Worm (Caenorhabditis elegans) whole organism, L4/young adult: Measurements from ENCODE around the gene R08A2.1.

ENCODE experiments used
- dao-5 ChIP-seq: sonication (generic microtip); optimal IDR thresholded peaks from 2 replicates; lab custom pipeline; 2016; ENCODE audit warnings: missing genotype, missing genetic modification characterization, moderate library complexity, missing compliant biosample characterization
- him-1 ChIP-seq: sonication (generic microtip); optimal IDR thresholded peaks from 2 replicates; lab custom pipeline; 2016; ENCODE audit warnings: missing genotype, missing genetic modification reagents, missing genetic modification characterization, missing compliant biosample characterization

DNA sequence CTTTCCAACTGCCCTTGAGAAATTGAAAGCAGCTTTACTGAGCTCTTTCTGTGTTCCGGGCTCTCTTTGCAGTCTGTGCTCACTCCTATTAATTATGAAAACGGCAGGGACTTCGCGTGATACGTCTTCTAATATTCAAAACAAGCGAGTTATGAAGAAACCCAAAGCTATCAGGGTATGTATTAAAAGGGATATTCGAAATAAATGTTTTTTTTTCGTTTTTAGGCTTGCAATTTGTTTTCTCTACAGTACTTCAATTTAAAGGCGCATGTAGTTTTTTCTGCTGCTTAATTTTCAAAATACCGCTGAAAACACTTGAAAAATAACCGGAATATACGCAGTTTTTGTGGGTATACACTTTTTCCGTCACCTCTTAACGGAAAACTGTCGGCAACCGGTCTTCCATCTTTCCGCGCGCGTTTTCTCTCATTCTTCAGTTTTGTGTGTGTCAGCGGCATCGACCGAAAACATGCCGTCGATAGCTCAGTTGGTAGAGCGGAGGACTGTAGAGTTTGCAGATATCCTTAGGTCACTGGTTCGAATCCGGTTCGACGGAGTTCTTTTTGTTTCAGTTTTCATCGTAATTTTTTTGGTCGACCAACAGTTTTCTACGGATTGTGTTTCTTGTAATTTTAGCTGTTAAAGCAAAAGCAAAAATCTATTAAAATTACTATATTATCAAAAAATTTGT, 30.2 kb downstream of the R08A2.1 start, which contains the start of gene gasr-8:
- TF ChIP-seq him-1 (no peak), dao-5 (no peak)
